Fruit fly (Drosophila melanogaster): Measurements from ENCODE around the gene fzo.

dm6 chr3R:23174739-23175138, 29.1 kb downstream of the fzo start:
- TF ChIP-seq CG8478 (optimal IDR thresholded peaks at IDR 0.05) (no peak), EcR (GFP tag; optimal IDR thresholded peaks at IDR 0.05) (no peak), psq (optimal IDR thresholded peaks at IDR 0.05) (no peak), usp (GFP tag; optimal IDR thresholded peaks at IDR 0.05) (no peak)
